Worm (Caenorhabditis elegans) whole organism, young adult: Measurements from ENCODE around the gene C32D5.10.

Source experiments
- D2030.7 ChIP-seq: fragments of 200-800 bp; sonication (Bioruptor generic); IDR thresholded peaks from 2 replicates; pipeline ENCODE4 v1.3.6; 2022; ENCODE audit warnings: missing genetic modification reagents, missing genetic modification characterization, missing compliant biosample characterization
- F22D6.2 ChIP-seq: sonication (generic microtip); optimal IDR thresholded peaks from 2 replicates; lab custom pipeline; 2016; ENCODE audit warnings: mild to moderate bottlenecking, missing genetic modification characterization, missing compliant biosample characterization
- F37B4.10 ChIP-seq: fragments of 200-800 bp; sonication (Bioruptor generic); IDR thresholded peaks from 2 replicates; pipeline ENCODE4 v1.3.6; 2022; ENCODE audit warnings: missing genetic modification characterization, missing compliant biosample characterization
- F52B5.7 ChIP-seq: sonication (generic microtip); optimal IDR thresholded peaks from 2 replicates; lab custom pipeline; 2016; ENCODE audit warnings: mild to moderate bottlenecking, missing genetic modification characterization, missing compliant biosample characterization
- F57A8.1 ChIP-seq: fragments of 200-800 bp; sonication (Bioruptor generic); optimal IDR thresholded peaks from 2 replicates; lab custom pipeline; 2018; ENCODE audit warnings: mild to moderate bottlenecking, missing genetic modification characterization, moderate library complexity, missing compliant biosample characterization
- T07F8.4 ChIP-seq: sonication (generic microtip); optimal IDR thresholded peaks from 2 replicates; lab custom pipeline; 2016; ENCODE audit warnings: mild to moderate bottlenecking, missing genetic modification characterization, moderate library complexity, missing compliant biosample characterization
- T26A5.8 ChIP-seq: sonication (generic microtip); optimal IDR thresholded peaks from 2 replicates; lab custom pipeline; 2016; ENCODE audit warnings: missing genetic modification characterization, missing compliant biosample characterization
- Y53F4B.3 ChIP-seq: fragments of 200-800 bp; sonication (Bioruptor generic); IDR thresholded peaks from 2 replicates; pipeline ENCODE4 v1.3.6; 2022; ENCODE audit warnings: missing genetic modification reagents, missing genetic modification characterization, missing compliant biosample characterization
- attf-5 ChIP-seq: fragments of 200-800 bp; sonication (Bioruptor generic); optimal IDR thresholded peaks from 2 replicates; lab custom pipeline; 2018; ENCODE audit warnings: mild to moderate bottlenecking, missing genetic modification characterization, missing compliant biosample characterization
- attf-6 ChIP-seq: fragments of 200-800 bp; sonication (Bioruptor generic); IDR thresholded peaks from 2 replicates; pipeline ENCODE4 v1.3.6; 2022; ENCODE audit warnings: missing genetic modification reagents, missing genetic modification characterization, missing compliant biosample characterization
- bed-2 ChIP-seq: fragments of 200-800 bp; sonication (Bioruptor generic); IDR thresholded peaks from 2 replicates; pipeline ENCODE4 v1.3.6; 2022; ENCODE audit warnings: missing genetic modification reagents, missing genetic modification characterization, missing compliant biosample characterization
- ceh-100 ChIP-seq: fragments of 200-800 bp; sonication (Bioruptor generic); IDR thresholded peaks from 2 replicates; pipeline ENCODE4 v1.3.6; 2022; ENCODE audit warnings: missing genetic modification reagents, missing genetic modification characterization, missing compliant biosample characterization
- ceh-58 ChIP-seq: fragments of 200-800 bp; sonication (Bioruptor generic); IDR thresholded peaks from 2 replicates; pipeline ENCODE4 v1.3.6; 2022; ENCODE audit warnings: missing genetic modification characterization, missing compliant biosample characterization
- ceh-79 ChIP-seq: sonication (generic microtip); optimal IDR thresholded peaks from 2 replicates; lab custom pipeline; 2017; ENCODE audit warnings: mild to moderate bottlenecking, missing genetic modification characterization, missing compliant biosample characterization
- chd-7 ChIP-seq: sonication (generic microtip); optimal IDR thresholded peaks from 2 replicates; lab custom pipeline; 2016; ENCODE audit warnings: mild to moderate bottlenecking, missing genetic modification characterization, moderate library complexity, missing compliant biosample characterization
- hlh-12 ChIP-seq: sonication (generic microtip); optimal IDR thresholded peaks from 2 replicates; lab custom pipeline; 2016; ENCODE audit warnings: missing genetic modification characterization, missing compliant biosample characterization
- hmg-1.2 ChIP-seq: fragments of 200-800 bp; sonication (Bioruptor generic); IDR thresholded peaks from 2 replicates; pipeline ENCODE4 v1.3.6; 2022; ENCODE audit warnings: missing genetic modification reagents, missing genetic modification characterization, missing compliant biosample characterization
- hmg-20 ChIP-seq: fragments of 200-800 bp; sonication (Bioruptor generic); IDR thresholded peaks from 2 replicates; pipeline ENCODE4 v1.3.6; 2022; ENCODE audit warnings: missing genetic modification reagents, missing genetic modification characterization, missing compliant biosample characterization
- hrde-1 ChIP-seq: sonication (generic microtip); optimal IDR thresholded peaks from 2 replicates; lab custom pipeline; 2016; ENCODE audit warnings: missing genetic modification characterization, mild to moderate bottlenecking, missing compliant biosample characterization, moderate library complexity, missing genotype, missing genetic modification reagents, borderline replicate concordance
- let-526 ChIP-seq: fragments of 200-800 bp; sonication (Bioruptor generic); IDR thresholded peaks from 2 replicates; pipeline ENCODE4 v1.3.6; 2022; ENCODE audit warnings: missing genetic modification reagents, missing genetic modification characterization, missing compliant biosample characterization
- let-607 ChIP-seq, 2 experiments: fragments of 200-800 bp in 1 of 2; sonication (Bioruptor generic) in 1 of 2; sonication (generic microtip) in 1 of 2; optimal IDR thresholded peaks; 2 replicates each; lab custom pipeline; 2016 to 2018; ENCODE audit warnings: mild to moderate bottlenecking in 2 of 2, missing compliant biosample characterization in 2 of 2, missing genetic modification characterization in 2 of 2, moderate library complexity in 2 of 2, missing genotype in 1 of 2
- lin-26 ChIP-seq: fragments of 200-800 bp; sonication (Bioruptor generic); IDR thresholded peaks from 2 replicates; pipeline ENCODE4 v1.3.6; 2022; ENCODE audit warnings: missing genetic modification reagents, missing genetic modification characterization, missing compliant biosample characterization
- lin-35 ChIP-seq, 3 experiments: fragments of 150-350 bp in 2 of 3; sonication (generic microtip) in 1 of 3; optimal IDR thresholded peaks; 2 replicates each; lab custom pipeline; 2014 to 2018; ENCODE audit warnings: missing biosample characterization in 3 of 3, missing genetic modification characterization in 3 of 3, missing genetic modification reagents in 3 of 3
- lir-1 ChIP-seq: fragments of 200-800 bp; sonication (Bioruptor generic); conservative IDR thresholded peaks from 2 replicates; pipeline ENCODE4 v1.3.6; 2022; ENCODE audit warnings: missing genetic modification reagents, missing genetic modification characterization, missing compliant biosample characterization
- lsl-1 ChIP-seq: fragments of 200-800 bp; sonication (Bioruptor generic); optimal IDR thresholded peaks from 2 replicates; lab custom pipeline; 2018; ENCODE audit warnings: mild to moderate bottlenecking, missing genetic modification characterization, moderate library complexity, missing compliant biosample characterization
- lsy-27 ChIP-seq: sonication (generic microtip); optimal IDR thresholded peaks from 2 replicates; lab custom pipeline; 2017; ENCODE audit warnings: missing genetic modification characterization, mild to moderate bottlenecking, missing compliant biosample characterization, antibody characterized with exemption, missing genotype, borderline replicate concordance; ENCODE audit not compliant: insufficient read depth
- madf-3 ChIP-seq: fragments of 200-800 bp; sonication (Bioruptor generic); IDR thresholded peaks from 2 replicates; pipeline ENCODE4 v1.3.6; 2022; ENCODE audit warnings: missing genetic modification reagents, missing genetic modification characterization, missing compliant biosample characterization
- madf-6 ChIP-seq: fragments of 200-800 bp; sonication (Bioruptor generic); IDR thresholded peaks from 2 replicates; pipeline ENCODE4 v1.3.6; 2022; ENCODE audit warnings: missing genetic modification reagents, missing genetic modification characterization, missing compliant biosample characterization
- madf-8 ChIP-seq: fragments of 200-800 bp; sonication (Bioruptor generic); conservative IDR thresholded peaks from 2 replicates; pipeline ENCODE4 v1.3.6; 2022; ENCODE audit warnings: missing genetic modification reagents, missing genetic modification characterization, missing compliant biosample characterization
- mcd-1 ChIP-seq: fragments of 200-800 bp; sonication (Bioruptor generic); IDR thresholded peaks from 2 replicates; pipeline ENCODE4 v1.3.6; 2022; ENCODE audit warnings: missing genetic modification reagents, missing genetic modification characterization, missing compliant biosample characterization
- mel-28 ChIP-seq: sonication (generic microtip); optimal IDR thresholded peaks from 2 replicates; lab custom pipeline; 2016; ENCODE audit warnings: borderline replicate concordance, mild to moderate bottlenecking, missing genetic modification characterization, missing compliant biosample characterization
- nhr-120 ChIP-seq: fragments of 200-800 bp; sonication (Bioruptor generic); IDR thresholded peaks from 2 replicates; pipeline ENCODE4 v1.3.6; 2022; ENCODE audit warnings: missing genetic modification characterization, missing compliant biosample characterization
- nhr-179 ChIP-seq: sonication (generic microtip); optimal IDR thresholded peaks from 2 replicates; lab custom pipeline; 2016; ENCODE audit warnings: mild to moderate bottlenecking, missing genetic modification characterization, missing compliant biosample characterization
- nhr-80 ChIP-seq: sonication (generic microtip); optimal IDR thresholded peaks from 2 replicates; lab custom pipeline; 2016; ENCODE audit warnings: missing genetic modification characterization, missing compliant biosample characterization
- pbrm-1 ChIP-seq: fragments of 200-800 bp; sonication (Bioruptor generic); IDR thresholded peaks from 2 replicates; pipeline ENCODE4 v1.3.6; 2022; ENCODE audit warnings: missing genetic modification reagents, missing genetic modification characterization, missing compliant biosample characterization
- repo-1 ChIP-seq: sonication (generic microtip); optimal IDR thresholded peaks from 2 replicates; lab custom pipeline; 2017; ENCODE audit warnings: mild to moderate bottlenecking, missing genetic modification characterization, missing compliant biosample characterization
- rpc-1 ChIP-seq, 2 experiments: fragments of 150-350 bp in 1 of 2; sonication (generic microtip) in 1 of 2; optimal IDR thresholded peaks; 2 replicates each; lab custom pipeline; 2014 to 2018; ENCODE audit warnings: missing biosample characterization in 1 of 2, missing genetic modification characterization in 1 of 2, missing genetic modification reagents in 1 of 2, missing genotype in 1 of 2
- sdz-38 ChIP-seq: sonication (generic microtip); optimal IDR thresholded peaks from 2 replicates; lab custom pipeline; 2016; ENCODE audit warnings: missing genotype, missing genetic modification characterization, missing compliant biosample characterization
- snpc-1.1 ChIP-seq: sonication (generic microtip); optimal IDR thresholded peaks from 2 replicates; lab custom pipeline; 2017; ENCODE audit warnings: missing genetic modification characterization, mild to moderate bottlenecking, missing compliant biosample characterization, antibody characterized with exemption, moderate library complexity, missing genotype, missing genetic modification reagents; ENCODE audit not compliant: insufficient read depth
- snpc-1.3 ChIP-seq: sonication (generic microtip); optimal IDR thresholded peaks from 2 replicates; lab custom pipeline; 2017; ENCODE audit warnings: missing genetic modification characterization, mild to moderate bottlenecking, missing compliant biosample characterization, antibody characterized with exemption, moderate library complexity, missing genotype, missing genetic modification reagents; ENCODE audit not compliant: insufficient read depth
- snpc-4 ChIP-seq, 5 experiments: fragments of 150-350 bp in 1 of 5; sonication (generic microtip) in 4 of 5; optimal IDR thresholded peaks; 2 replicates each; lab custom pipeline; 2014 to 2018; ENCODE audit warnings: missing genetic modification characterization in 5 of 5, missing biosample characterization in 3 of 5, antibody characterized with exemption in 2 of 5, mild to moderate bottlenecking in 2 of 5, missing compliant biosample characterization in 2 of 5, missing genotype in 2 of 5, moderate library complexity in 2 of 5, missing genetic modification reagents in 1 of 5
- sptf-2 ChIP-seq: fragments of 200-800 bp; sonication (Bioruptor generic); optimal IDR thresholded peaks from 2 replicates; lab custom pipeline; 2018; ENCODE audit warnings: mild to moderate bottlenecking, missing genetic modification characterization, missing compliant biosample characterization
- unc-62 ChIP-seq: fragments of 150-350 bp; optimal IDR thresholded peaks from 2 replicates; lab custom pipeline; 2014; ENCODE audit warnings: missing biosample characterization, missing genetic modification reagents, missing genetic modification characterization
- zfh-2 ChIP-seq: fragments of 200-800 bp; sonication (Bioruptor generic); conservative IDR thresholded peaks from 2 replicates; pipeline ENCODE4 v1.3.6; 2022; ENCODE audit warnings: missing genetic modification reagents, missing genetic modification characterization, missing compliant biosample characterization
- zim-3 ChIP-seq: sonication (generic microtip); optimal IDR thresholded peaks from 2 replicates; lab custom pipeline; 2017; ENCODE audit warnings: mild to moderate bottlenecking, missing genetic modification characterization, moderate library complexity, missing compliant biosample characterization
- ztf-25 ChIP-seq: fragments of 200-800 bp; sonication (Bioruptor generic); IDR thresholded peaks from 2 replicates; pipeline ENCODE4 v1.3.6; 2022; ENCODE audit warnings: missing genetic modification reagents, missing genetic modification characterization, missing compliant biosample characterization

Gene C32D5.10

DNA sequence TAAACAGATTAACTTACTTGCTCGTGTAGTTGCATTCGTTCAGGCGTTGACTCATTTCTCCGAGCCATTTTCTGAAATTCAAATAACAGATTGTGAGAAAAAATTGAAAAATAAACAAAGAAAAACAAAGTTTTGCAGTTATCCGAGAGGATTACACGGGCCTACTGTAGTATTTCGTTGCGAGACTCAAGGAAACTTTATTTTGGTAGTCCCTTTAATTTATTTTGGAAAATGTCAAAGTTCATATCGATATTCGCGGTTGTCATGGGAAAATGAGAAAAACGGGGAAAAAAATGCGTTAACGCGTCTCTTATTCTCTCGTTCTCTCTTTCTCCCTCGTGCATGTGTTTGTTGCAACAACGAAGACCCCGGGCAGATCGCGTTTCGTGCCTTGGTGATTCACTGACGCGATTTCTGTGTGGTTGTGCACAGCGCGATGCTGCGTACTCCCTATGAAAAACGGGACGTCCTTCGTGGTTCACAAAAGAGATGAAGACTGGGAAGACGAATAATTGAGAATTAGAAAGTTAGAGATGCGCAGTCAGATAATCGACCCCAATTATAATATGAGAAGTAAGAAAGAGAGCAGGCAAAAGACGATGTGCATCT is 20.5 kb downstream of the C32D5.10 start, which contains the start of gene set-4 (continued):
- no peak for TF ChIP-seq ceh-58 (GFP tag; lab: Robert Waterston, UW)
- peak; percentile 73 for TF ChIP-seq repo-1
- no peak for TF ChIP-seq F52B5.7
- 0 out of 2 replicates have a peak, but pooled peaks have one; percentile 58 for TF ChIP-seq madf-3
- 0 out of 2 replicates have a peak, but pooled peaks have one; percentile 51 for TF ChIP-seq let-526
- TF ChIP-seq mel-28 (tag; lab: Kevin White, UChicago): no peak
- peak; percentile 30; the same call in 1 of the 2 replicates for TF ChIP-seq madf-8 (GFP tag; lab: Robert Waterston, UW)
- no peak for TF ChIP-seq attf-6 (GFP tag; lab: Robert Waterston, UW)
- TF ChIP-seq let-607 (tag; optimal IDR thresholded peaks at IDR 0.05; lab: Kevin White, UChicago): peak; percentile 53 to 72
- no peak for TF ChIP-seq nhr-120 (GFP tag; lab: Robert Waterston, UW)
- no peak for TF ChIP-seq unc-62 (GFP tag; lab: Kevin White, UChicago)
- no peak for TF ChIP-seq bed-2 (GFP tag; lab: Robert Waterston, UW)
- TF ChIP-seq nhr-80 (tag; lab: Kevin White, UChicago): peak; percentile 97
- TF ChIP-seq zim-3 (tag; lab: Kevin White, UChicago): peak; percentile 11
- TF ChIP-seq lin-26 (GFP tag; lab: Robert Waterston, UW): no peak
- peak; percentile 73 for TF ChIP-seq chd-7
- TF ChIP-seq F57A8.1 (GFP tag; lab: Kevin White, UChicago): no peak
- TF ChIP-seq nhr-179 (tag; lab: Kevin White, UChicago): no peak
- TF ChIP-seq sdz-38 (tag; lab: Kevin White, UChicago): no peak
- TF ChIP-seq hrde-1 (tag; lab: Kevin White, UChicago): no peak
- TF ChIP-seq snpc-1.3 (tag; lab: Kevin White, UChicago): no peak
- peak; percentile 77 for TF ChIP-seq ceh-100 (GFP tag; lab: Robert Waterston, UW)
- no peak for TF ChIP-seq ceh-79 (tag; lab: Kevin White, UChicago)
- TF ChIP-seq rpc-1 (optimal IDR thresholded peaks at IDR 0.05; lab: Kevin White, UChicago): no peak
- TF ChIP-seq rpc-1 (tag; optimal IDR thresholded peaks at IDR 0.05; lab: Kevin White, UChicago): no peak
- no peak for TF ChIP-seq sptf-2
- TF ChIP-seq mcd-1 (GFP tag; lab: Robert Waterston, UW): peak; percentile 92
- TF ChIP-seq T07F8.4 (tag; lab: Kevin White, UChicago): no peak
- TF ChIP-seq Y53F4B.3: no peak
- peak; percentile 78 for TF ChIP-seq lsl-1 (GFP tag; lab: Kevin White, UChicago)
- peak; percentile 60; the same call in 1 of the 2 replicates for TF ChIP-seq lir-1 (GFP tag; lab: Robert Waterston, UW)
- no peak for TF ChIP-seq snpc-1.1 (tag; lab: Kevin White, UChicago)
- no peak for TF ChIP-seq F37B4.10
- TF ChIP-seq hmg-20: peak; percentile 79
- TF ChIP-seq lin-35 (GFP tag; optimal IDR thresholded peaks at IDR 0.05; lab: Kevin White, UChicago): peak in 2 of 3 experiments; percentile 28 to 90
- TF ChIP-seq madf-6 (GFP tag; lab: Robert Waterston, UW): peak; percentile 79
- TF ChIP-seq T26A5.8 (tag; lab: Kevin White, UChicago): no peak
- TF ChIP-seq F22D6.2 (tag; lab: Kevin White, UChicago): peak; percentile 44
- TF ChIP-seq lsy-27 (tag; lab: Kevin White, UChicago): no peak
- no peak for TF ChIP-seq hlh-12 (tag; lab: Kevin White, UChicago)
- peak; percentile 86 for TF ChIP-seq pbrm-1 (GFP tag; lab: Robert Waterston, UW)
- TF ChIP-seq snpc-4 (GFP tag; optimal IDR thresholded peaks at IDR 0.05; lab: Kevin White, UChicago): peak; percentile 4
- peak; percentile 6 to 81 (median 64) for TF ChIP-seq snpc-4 (tag; optimal IDR thresholded peaks at IDR 0.05; lab: Kevin White, UChicago)
- peak; percentile 68 for TF ChIP-seq hmg-1.2 (GFP tag; lab: Robert Waterston, UW)
- peak; percentile 96 for TF ChIP-seq zfh-2 (GFP tag; lab: Robert Waterston, UW)
- TF ChIP-seq ztf-25 (GFP tag; lab: Robert Waterston, UW): no peak
- peak; percentile 95 for TF ChIP-seq attf-5 (GFP tag; lab: Kevin White, UChicago)
- TF ChIP-seq D2030.7 (GFP tag; lab: Robert Waterston, UW): no peak
